1 fruit fly cellular context compared by ENCODE assay signal in the genomic region with DNA sequence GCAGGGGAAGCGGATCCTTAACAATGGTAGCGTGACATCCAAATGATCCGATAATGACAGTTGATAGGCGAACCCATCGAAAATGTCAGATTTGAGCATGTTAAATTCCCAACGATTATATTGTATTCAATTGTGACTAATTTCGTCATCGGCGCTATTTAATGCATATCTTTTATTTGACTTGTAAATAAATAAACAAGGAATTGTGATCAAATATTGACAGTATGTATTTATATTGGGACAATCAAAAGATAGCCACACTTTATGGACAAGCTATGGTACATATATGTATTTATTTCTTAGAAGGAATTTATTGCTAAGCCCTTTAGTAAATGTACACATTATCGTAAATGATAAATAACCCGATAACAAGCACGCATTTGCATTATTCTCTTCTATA.
TF ChIP-seq lines count a peak whose summit lies in the region.

No protein-coding gene starts in this region.

TF ChIP-seq in whole organism, embryonic, 481 proteins besides CTCF, POLR2A, EP300 and RAD21 (continued from another document):
- TF ChIP-seq CG1602 (GFP tag; optimal IDR thresholded peaks at IDR 0.05; lab: Kevin White, UChicago) = no peak
- peak; percentile 5 for TF ChIP-seq CG18764 (GFP tag; optimal IDR thresholded peaks at IDR 0.05; lab: Kevin White, UChicago)
- TF ChIP-seq CG3281 (GFP tag; optimal IDR thresholded peaks at IDR 0.05; lab: Kevin White, UChicago) = no peak
- TF ChIP-seq CG10565 (GFP tag; optimal IDR thresholded peaks at IDR 0.05; lab: Kevin White, UChicago) = no peak
- TF ChIP-seq cato (GFP tag; optimal IDR thresholded peaks at IDR 0.05; lab: Kevin White, UChicago; ENCODE audit: borderline replicate concordance) = no peak
- no peak for TF ChIP-seq dan (GFP tag; IDR thresholded peaks at IDR 0.05; lab: Robert Waterston, UW)
- TF ChIP-seq CG33557 (GFP tag; optimal IDR thresholded peaks at IDR 0.05; lab: Kevin White, UChicago) = peak; percentile 70
- TF ChIP-seq Stat92E (GFP tag; optimal IDR thresholded peaks at IDR 0.05; lab: Kevin White, UChicago) = no peak
- TF ChIP-seq CG10366 (GFP tag; IDR thresholded peaks at IDR 0.05; lab: Robert Waterston, UW) = no peak
- no peak for TF ChIP-seq br (optimal IDR thresholded peaks at IDR 0.05; lab: Kevin White, UChicago)
- TF ChIP-seq CG18476 (GFP tag; optimal IDR thresholded peaks at IDR 0.05; lab: Kevin White, UChicago) = no peak
- no peak for TF ChIP-seq maf-S (GFP tag; optimal IDR thresholded peaks at IDR 0.05; lab: Kevin White, UChicago)
- peak; percentile 31 for TF ChIP-seq CG18262 (tag; optimal IDR thresholded peaks at IDR 0.05; lab: Kevin White, UChicago)
- TF ChIP-seq gsb-n (tag; optimal IDR thresholded peaks at IDR 0.05; lab: Kevin White, UChicago) = no peak
- TF ChIP-seq onecut (GFP tag; IDR thresholded peaks at IDR 0.05; lab: Robert Waterston, UW) = no peak
- no peak for TF ChIP-seq inv (GFP tag; IDR thresholded peaks at IDR 0.05; lab: Robert Waterston, UW; ENCODE audit: partially characterized antibody)
- TF ChIP-seq so (GFP tag; IDR thresholded peaks at IDR 0.05; lab: Robert Waterston, UW) = no peak
- no peak for TF ChIP-seq CG18619 (GFP tag; optimal IDR thresholded peaks at IDR 0.05; lab: Kevin White, UChicago)
- no peak for TF ChIP-seq pho (GFP tag; optimal IDR thresholded peaks at IDR 0.05; lab: Kevin White, UChicago)
- TF ChIP-seq Fer2 (tag; optimal IDR thresholded peaks at IDR 0.05; lab: Kevin White, UChicago) = no peak
- peak; percentile 67 for TF ChIP-seq CG8359 (GFP tag; optimal IDR thresholded peaks at IDR 0.05; lab: Kevin White, UChicago; ENCODE audit: borderline replicate concordance)
- no peak for TF ChIP-seq CoRest (tag; optimal IDR thresholded peaks at IDR 0.05; lab: Kevin White, UChicago)
- TF ChIP-seq TFAM (GFP tag; optimal IDR thresholded peaks at IDR 0.05; lab: Kevin White, UChicago) = no peak
- no peak for TF ChIP-seq Sin3A (optimal IDR thresholded peaks at IDR 0.05; lab: Kevin White, UChicago)
- no peak for TF ChIP-seq mirr (GFP tag; optimal IDR thresholded peaks at IDR 0.05; lab: Kevin White, UChicago)
- TF ChIP-seq CG9215 (GFP tag; IDR thresholded peaks at IDR 0.05; lab: Robert Waterston, UW) = no peak
- no peak for TF ChIP-seq Eip74EF (GFP tag; optimal IDR thresholded peaks at IDR 0.05; lab: Kevin White, UChicago)
- TF ChIP-seq HLH4C (GFP tag; IDR thresholded peaks at IDR 0.05; lab: Robert Waterston, UW; ENCODE audit: partially characterized antibody) = no peak
- TF ChIP-seq pfk (GFP tag; optimal IDR thresholded peaks at IDR 0.05; lab: Kevin White, UChicago) = no peak
- TF ChIP-seq BEAF-32 (GFP tag; optimal IDR thresholded peaks at IDR 0.05; lab: Kevin White, UChicago) = no peak
- no peak for TF ChIP-seq CG17612 (GFP tag; IDR thresholded peaks at IDR 0.05; lab: Robert Waterston, UW)
- TF ChIP-seq CG10543 (GFP tag; optimal IDR thresholded peaks at IDR 0.05; lab: Kevin White, UChicago) = no peak
- no peak for TF ChIP-seq Ptx1 (GFP tag; IDR thresholded peaks at IDR 0.05; lab: Robert Waterston, UW)
- no peak for TF ChIP-seq CG2889 (GFP tag; IDR thresholded peaks at IDR 0.05; lab: Robert Waterston, UW)
- no peak for TF ChIP-seq Antp (GFP tag; optimal IDR thresholded peaks at IDR 0.05; lab: Kevin White, UChicago)
- TF ChIP-seq Lpt (GFP tag; optimal IDR thresholded peaks at IDR 0.05; lab: Kevin White, UChicago) = no peak
- TF ChIP-seq Hmx (GFP tag; optimal IDR thresholded peaks at IDR 0.05; lab: Kevin White, UChicago) = no peak
- no peak for TF ChIP-seq dimm (GFP tag; IDR thresholded peaks at IDR 0.05; lab: Robert Waterston, UW)
- TF ChIP-seq CrebB (tag; optimal IDR thresholded peaks at IDR 0.05; lab: Kevin White, UChicago) = no peak
- TF ChIP-seq ATbp (GFP tag; optimal IDR thresholded peaks at IDR 0.05; lab: Kevin White, UChicago) = no peak
- TF ChIP-seq Hr51 (GFP tag; optimal IDR thresholded peaks at IDR 0.05; lab: Kevin White, UChicago) = no peak
- TF ChIP-seq GATAe (GFP tag; conservative IDR thresholded peaks at IDR 0.05; lab: Robert Waterston, UW) = no peak
- no peak for TF ChIP-seq chif (GFP tag; optimal IDR thresholded peaks at IDR 0.05; lab: Kevin White, UChicago)
- TF ChIP-seq CG3726 (GFP tag; IDR thresholded peaks at IDR 0.05; lab: Robert Waterston, UW) = no peak
- TF ChIP-seq CG32767 (GFP tag; IDR thresholded peaks at IDR 0.05; lab: Robert Waterston, UW) = no peak
- peak; percentile 81 for TF ChIP-seq MTF-1 (GFP tag; optimal IDR thresholded peaks at IDR 0.05; lab: Kevin White, UChicago; ENCODE audit: borderline replicate concordance)
- TF ChIP-seq CG3163 (GFP tag; optimal IDR thresholded peaks at IDR 0.05; lab: Kevin White, UChicago) = no peak
- no peak for TF ChIP-seq Aef1 (GFP tag; IDR thresholded peaks at IDR 0.05; lab: Robert Waterston, UW)
- no peak for TF ChIP-seq Dbx (GFP tag; IDR thresholded peaks at IDR 0.05; lab: Robert Waterston, UW)
- no peak for TF ChIP-seq Mes4 (GFP tag; optimal IDR thresholded peaks at IDR 0.05; lab: Kevin White, UChicago)
- no peak for TF ChIP-seq Mad (GFP tag; optimal IDR thresholded peaks at IDR 0.05; lab: Kevin White, UChicago)
- TF ChIP-seq Vsx1 (GFP tag; optimal IDR thresholded peaks at IDR 0.05; lab: Kevin White, UChicago) = no peak
- TF ChIP-seq E2f1 (GFP tag; IDR thresholded peaks at IDR 0.05; lab: Robert Waterston, UW) = no peak
- no peak for TF ChIP-seq CG5245 (GFP tag; optimal IDR thresholded peaks at IDR 0.05; lab: Kevin White, UChicago)
- TF ChIP-seq B-H1 (GFP tag; IDR thresholded peaks at IDR 0.05; lab: Robert Waterston, UW) = no peak
- TF ChIP-seq CG9727 (GFP tag; optimal IDR thresholded peaks at IDR 0.05; lab: Kevin White, UChicago) = peak; percentile 56
- TF ChIP-seq cg (GFP tag; optimal IDR thresholded peaks at IDR 0.05; lab: Kevin White, UChicago) = no peak
- TF ChIP-seq CG2120 (GFP tag; optimal IDR thresholded peaks at IDR 0.05; lab: Kevin White, UChicago) = no peak
- no peak for TF ChIP-seq CG4404 (GFP tag; IDR thresholded peaks at IDR 0.05; lab: Robert Waterston, UW)
- no peak for TF ChIP-seq pnt (GFP tag; optimal IDR thresholded peaks at IDR 0.05; lab: Kevin White, UChicago)
- no peak for TF ChIP-seq Side (GFP tag; optimal IDR thresholded peaks at IDR 0.05; lab: Kevin White, UChicago)
- no peak for TF ChIP-seq Hsf (GFP tag; optimal IDR thresholded peaks at IDR 0.05; lab: Kevin White, UChicago)
- TF ChIP-seq CG6765 (GFP tag; optimal IDR thresholded peaks at IDR 0.05; lab: Kevin White, UChicago) = no peak
- TF ChIP-seq D19A (tag; optimal IDR thresholded peaks at IDR 0.05; lab: Kevin White, UChicago) = peak; percentile 18
- no peak for TF ChIP-seq usp (GFP tag; optimal IDR thresholded peaks at IDR 0.05; lab: Kevin White, UChicago)
- peak; percentile 15 for TF ChIP-seq PHDP (tag; optimal IDR thresholded peaks at IDR 0.05; lab: Kevin White, UChicago)
- no peak for TF ChIP-seq ERR (GFP tag; optimal IDR thresholded peaks at IDR 0.05; lab: Kevin White, UChicago)
- TF ChIP-seq az2 (GFP tag; optimal IDR thresholded peaks at IDR 0.05; lab: Kevin White, UChicago) = no peak
- no peak for TF ChIP-seq CG9437 (GFP tag; optimal IDR thresholded peaks at IDR 0.05; lab: Kevin White, UChicago)
- no peak for TF ChIP-seq CG2116 (GFP tag; optimal IDR thresholded peaks at IDR 0.05; lab: Kevin White, UChicago)
- peak; percentile 44 for TF ChIP-seq CG6813 (GFP tag; optimal IDR thresholded peaks at IDR 0.05; lab: Kevin White, UChicago)
- TF ChIP-seq btn (GFP tag; optimal IDR thresholded peaks at IDR 0.05; lab: Kevin White, UChicago) = no peak
- no peak for TF ChIP-seq ase (GFP tag; IDR thresholded peaks at IDR 0.05; lab: Robert Waterston, UW)
- TF ChIP-seq fd96Cb (tag; optimal IDR thresholded peaks at IDR 0.05; lab: Kevin White, UChicago) = peak; percentile 27
- TF ChIP-seq stc (GFP tag; IDR thresholded peaks at IDR 0.05; lab: Robert Waterston, UW) = no peak
- no peak for TF ChIP-seq CG12219 (GFP tag; optimal IDR thresholded peaks at IDR 0.05; lab: Kevin White, UChicago)
- peak; percentile 2 for TF ChIP-seq CG1603 (tag; optimal IDR thresholded peaks at IDR 0.05; lab: Kevin White, UChicago)
- TF ChIP-seq tna (GFP tag; IDR thresholded peaks at IDR 0.05; lab: Robert Waterston, UW; ENCODE audit: partially characterized antibody) = no peak
- no peak for TF ChIP-seq Ada2b (GFP tag; IDR thresholded peaks at IDR 0.05; lab: Robert Waterston, UW)
- TF ChIP-seq Dp (GFP tag; optimal IDR thresholded peaks at IDR 0.05; lab: Kevin White, UChicago) = no peak
- no peak for TF ChIP-seq her (GFP tag; optimal IDR thresholded peaks at IDR 0.05; lab: Kevin White, UChicago)
- TF ChIP-seq lov (optimal IDR thresholded peaks at IDR 0.05; lab: Kevin White, UChicago) = no peak
- TF ChIP-seq lov (GFP tag; IDR thresholded peaks at IDR 0.05; lab: Robert Waterston, UW) = no peak
- TF ChIP-seq Dfd (GFP tag; optimal IDR thresholded peaks at IDR 0.05; lab: Kevin White, UChicago) = no peak
- no peak for TF ChIP-seq wor (GFP tag; IDR thresholded peaks at IDR 0.05; lab: Robert Waterston, UW)
- no peak for TF ChIP-seq Hand (GFP tag; optimal IDR thresholded peaks at IDR 0.05; lab: Kevin White, UChicago)
- no peak for TF ChIP-seq sisA (GFP tag; IDR thresholded peaks at IDR 0.05; lab: Robert Waterston, UW)
- no peak for TF ChIP-seq NC2β (GFP tag; optimal IDR thresholded peaks at IDR 0.05; lab: Kevin White, UChicago)
- no peak for TF ChIP-seq CHES-1-like (GFP tag; optimal IDR thresholded peaks at IDR 0.05; lab: Kevin White, UChicago)
- no peak for TF ChIP-seq CG2875 (GFP tag; optimal IDR thresholded peaks at IDR 0.05; lab: Kevin White, UChicago)
- no peak for TF ChIP-seq rib (GFP tag; IDR thresholded peaks at IDR 0.05; lab: Robert Waterston, UW)
- TF ChIP-seq Asciz (GFP tag; optimal IDR thresholded peaks at IDR 0.05; lab: Kevin White, UChicago) = peak; percentile 58
- no peak for TF ChIP-seq Optix (GFP tag; IDR thresholded peaks at IDR 0.05; lab: Robert Waterston, UW)
- no peak for TF ChIP-seq Gsc (GFP tag; IDR thresholded peaks at IDR 0.05; lab: Robert Waterston, UW)
- TF ChIP-seq CG12769 (tag; optimal IDR thresholded peaks at IDR 0.05; lab: Kevin White, UChicago) = no peak
- no peak for TF ChIP-seq Bgb (GFP tag; IDR thresholded peaks at IDR 0.05; lab: Robert Waterston, UW; ENCODE audit: partially characterized antibody)
- no peak for TF ChIP-seq CG11456 (GFP tag; IDR thresholded peaks at IDR 0.05; lab: Robert Waterston, UW)
- no peak for TF ChIP-seq pzg (GFP tag; optimal IDR thresholded peaks at IDR 0.05; lab: Kevin White, UChicago)
- no peak for TF ChIP-seq ara (GFP tag; IDR thresholded peaks at IDR 0.05; lab: Robert Waterston, UW)
- no peak for TF ChIP-seq CG8089 (GFP tag; optimal IDR thresholded peaks at IDR 0.05; lab: Kevin White, UChicago)
- TF ChIP-seq CG4707 (GFP tag; optimal IDR thresholded peaks at IDR 0.05; lab: Kevin White, UChicago) = no peak
- no peak for TF ChIP-seq BtbVII (GFP tag; optimal IDR thresholded peaks at IDR 0.05; lab: Kevin White, UChicago)
- TF ChIP-seq Atf6 (GFP tag; IDR thresholded peaks at IDR 0.05; lab: Robert Waterston, UW) = no peak
- TF ChIP-seq klu (GFP tag; IDR thresholded peaks at IDR 0.05; lab: Robert Waterston, UW) = no peak
- no peak for TF ChIP-seq CG4424 (GFP tag; optimal IDR thresholded peaks at IDR 0.05; lab: Kevin White, UChicago)
- TF ChIP-seq zf30C (GFP tag; optimal IDR thresholded peaks at IDR 0.05; lab: Kevin White, UChicago) = no peak
- no peak for TF ChIP-seq sd (tag; optimal IDR thresholded peaks at IDR 0.05; lab: Kevin White, UChicago)
- no peak for TF ChIP-seq Sry-δ (GFP tag; optimal IDR thresholded peaks at IDR 0.05; lab: Kevin White, UChicago)
- TF ChIP-seq fd64A (GFP tag; optimal IDR thresholded peaks at IDR 0.05; lab: Kevin White, UChicago) = peak; percentile 36
- TF ChIP-seq seq (GFP tag; IDR thresholded peaks at IDR 0.05; lab: Robert Waterston, UW) = no peak
- no peak for TF ChIP-seq tll (GFP tag; optimal IDR thresholded peaks at IDR 0.05; lab: Kevin White, UChicago)
- TF ChIP-seq CG4617 (GFP tag; optimal IDR thresholded peaks at IDR 0.05; lab: Kevin White, UChicago; ENCODE audit: borderline replicate concordance) = no peak
- no peak for TF ChIP-seq Scr (GFP tag; IDR thresholded peaks at IDR 0.05; lab: Robert Waterston, UW; ENCODE audit: partially characterized antibody)
- TF ChIP-seq Dip3 (GFP tag; optimal IDR thresholded peaks at IDR 0.05; lab: Kevin White, UChicago) = no peak
- no peak for TF ChIP-seq aop (GFP tag; IDR thresholded peaks at IDR 0.05; lab: Robert Waterston, UW)
- no peak for TF ChIP-seq CG17328 (GFP tag; IDR thresholded peaks at IDR 0.05; lab: Robert Waterston, UW)
- TF ChIP-seq CG12071 (GFP tag; optimal IDR thresholded peaks at IDR 0.05; lab: Kevin White, UChicago) = no peak
- no peak for TF ChIP-seq CG4360 (GFP tag; IDR thresholded peaks at IDR 0.05; lab: Robert Waterston, UW)
- peak; percentile 55 for TF ChIP-seq CG10979 (tag; optimal IDR thresholded peaks at IDR 0.05; lab: Kevin White, UChicago)
- TF ChIP-seq CG15696 (tag; optimal IDR thresholded peaks at IDR 0.05; lab: Kevin White, UChicago) = peak; percentile 93
- TF ChIP-seq sob (GFP tag; IDR thresholded peaks at IDR 0.05; lab: Robert Waterston, UW) = no peak
- no peak for TF ChIP-seq tio (GFP tag; optimal IDR thresholded peaks at IDR 0.05; lab: Kevin White, UChicago)
- TF ChIP-seq Opbp (GFP tag; IDR thresholded peaks at IDR 0.05; lab: Robert Waterston, UW; ENCODE audit: partially characterized antibody) = no peak
- TF ChIP-seq eve (GFP tag; optimal IDR thresholded peaks at IDR 0.05; lab: Kevin White, UChicago) = no peak
- no peak for TF ChIP-seq Lim3 (GFP tag; IDR thresholded peaks at IDR 0.05; lab: Robert Waterston, UW)
- TF ChIP-seq dpn (GFP tag; optimal IDR thresholded peaks at IDR 0.05; lab: Kevin White, UChicago) = no peak
- TF ChIP-seq HmgD (GFP tag; optimal IDR thresholded peaks at IDR 0.05; lab: Kevin White, UChicago) = no peak
- no peak for TF ChIP-seq vfl (GFP tag; optimal IDR thresholded peaks at IDR 0.05; lab: Kevin White, UChicago)
- no peak for TF ChIP-seq CG9609 (GFP tag; optimal IDR thresholded peaks at IDR 0.05; lab: Kevin White, UChicago)
- no peak for TF ChIP-seq gsb (GFP tag; IDR thresholded peaks at IDR 0.05; lab: Robert Waterston, UW)
- no peak for TF ChIP-seq al (GFP tag; IDR thresholded peaks at IDR 0.05; lab: Robert Waterston, UW)
- TF ChIP-seq bsh (GFP tag; optimal IDR thresholded peaks at IDR 0.05; lab: Kevin White, UChicago) = no peak
- TF ChIP-seq CG2202 (tag; optimal IDR thresholded peaks at IDR 0.05; lab: Kevin White, UChicago) = no peak
- TF ChIP-seq CG7786 (GFP tag; optimal IDR thresholded peaks at IDR 0.05; lab: Kevin White, UChicago) = no peak
- no peak for TF ChIP-seq amos (GFP tag; IDR thresholded peaks at IDR 0.05; lab: Robert Waterston, UW; ENCODE audit: partially characterized antibody)
- TF ChIP-seq ems (GFP tag; optimal IDR thresholded peaks at IDR 0.05; lab: Kevin White, UChicago) = no peak
